Fruit fly (Drosophila melanogaster) whole organism, embryonic: ENCODE data around the gene CG43799.

ENCODE experiments used
- Abd-B ChIP-seq: fragments of 200-800 bp; sonication (Bioruptor generic); optimal IDR thresholded peaks from 2 replicates; lab custom pipeline; 2018; ENCODE audit warnings: missing biosample characterization, mild to moderate bottlenecking, missing genetic modification characterization, moderate library complexity
- Aef1 ChIP-seq: fragments of 200-800 bp; sonication (Bioruptor generic); IDR thresholded peaks from 3 replicates; pipeline ENCODE4 v1.3.6; 2022; ENCODE audit warnings: missing biosample characterization, missing genetic modification characterization
- Bteb2 ChIP-seq: fragments of 200-800 bp; sonication (Bioruptor generic); optimal IDR thresholded peaks from 2 replicates; lab custom pipeline; 2016; ENCODE audit warnings: missing biosample characterization, missing genetic modification characterization
- CG10979 ChIP-seq: fragments of 200-800 bp; sonication (Bioruptor generic); optimal IDR thresholded peaks from 2 replicates; lab custom pipeline; 2018; ENCODE audit warnings: missing biosample characterization, mild to moderate bottlenecking, missing genetic modification characterization, moderate library complexity
- CG11504 ChIP-seq: fragments of 200-800 bp; sonication (Bioruptor generic); optimal IDR thresholded peaks from 3 replicates; lab custom pipeline; 2019; ENCODE audit warnings: missing biosample characterization, mild to moderate bottlenecking, missing genetic modification characterization, moderate library complexity
- CG12299 ChIP-seq: fragments of 200-800 bp; sonication (Bioruptor generic); optimal IDR thresholded peaks from 2 replicates; lab custom pipeline; 2018; ENCODE audit warnings: missing biosample characterization, mild to moderate bottlenecking, missing genetic modification characterization
- CG15269 ChIP-seq: fragments of 200-800 bp; sonication (Bioruptor generic); optimal IDR thresholded peaks from 2 replicates; lab custom pipeline; 2018; ENCODE audit warnings: missing biosample characterization, mild to moderate bottlenecking, missing genetic modification characterization, moderate library complexity
- CG17328 ChIP-seq: fragments of 200-800 bp; sonication (Bioruptor generic); IDR thresholded peaks from 2 replicates; pipeline ENCODE4 v1.3.6; 2022; ENCODE audit warnings: missing biosample characterization, missing genetic modification characterization
- CG17802 ChIP-seq: fragments of 200-800 bp; sonication (Bioruptor generic); optimal IDR thresholded peaks from 2 replicates; lab custom pipeline; 2018; ENCODE audit warnings: missing biosample characterization, mild to moderate bottlenecking, missing genetic modification characterization, moderate library complexity
- CG17912 ChIP-seq: fragments of 200-800 bp; sonication (Bioruptor generic); optimal IDR thresholded peaks from 2 replicates; lab custom pipeline; 2018; ENCODE audit warnings: missing biosample characterization, mild to moderate bottlenecking, missing genetic modification characterization
- CG18476 ChIP-seq: fragments of 200-800 bp; sonication (Bioruptor generic); optimal IDR thresholded peaks from 2 replicates; lab custom pipeline; 2016; ENCODE audit warnings: missing biosample characterization, mild to moderate bottlenecking, missing genetic modification characterization
- CG18619 ChIP-seq: fragments of 200-800 bp; sonication (Bioruptor generic); optimal IDR thresholded peaks from 3 replicates; lab custom pipeline; 2017; ENCODE audit warnings: missing biosample characterization, mild to moderate bottlenecking, missing genetic modification characterization
- CG7839 ChIP-seq: fragments of 200-800 bp; sonication (Bioruptor generic); optimal IDR thresholded peaks from 3 replicates; lab custom pipeline; 2018; ENCODE audit warnings: missing biosample characterization, mild to moderate bottlenecking, missing genetic modification characterization, moderate library complexity
- CG7928 ChIP-seq: fragments of 200-800 bp; sonication (Bioruptor generic); optimal IDR thresholded peaks from 2 replicates; lab custom pipeline; 2017; ENCODE audit warnings: missing biosample characterization, mild to moderate bottlenecking, missing genetic modification characterization
- CG8388 ChIP-seq: fragments of 200-800 bp; sonication (Bioruptor generic); optimal IDR thresholded peaks from 2 replicates; lab custom pipeline; 2019; ENCODE audit warnings: missing biosample characterization, mild to moderate bottlenecking, missing genetic modification characterization, moderate library complexity
- CG8924 ChIP-seq: fragments of 200-800 bp; optimal IDR thresholded peaks from 3 replicates; lab custom pipeline; 2019; ENCODE audit warnings: missing biosample characterization, mild to moderate bottlenecking, missing genetic modification characterization, moderate library complexity
- CG9727 ChIP-seq: fragments of 200-800 bp; sonication (Bioruptor generic); optimal IDR thresholded peaks from 3 replicates; lab custom pipeline; 2017; ENCODE audit warnings: missing biosample characterization, mild to moderate bottlenecking, missing genetic modification characterization
- CG9876 ChIP-seq: fragments of 200-800 bp; sonication (Bioruptor generic); optimal IDR thresholded peaks from 2 replicates; lab custom pipeline; 2016; ENCODE audit warnings: missing biosample characterization, missing genetic modification characterization
- Camta ChIP-seq: fragments of 200-800 bp; sonication (Bioruptor generic); optimal IDR thresholded peaks from 2 replicates; lab custom pipeline; 2016; ENCODE audit warnings: missing biosample characterization, missing genetic modification characterization
- HHEX ChIP-seq: fragments of 200-800 bp; sonication (Bioruptor generic); optimal IDR thresholded peaks from 3 replicates; lab custom pipeline; 2017; ENCODE audit warnings: missing biosample characterization, mild to moderate bottlenecking, missing genetic modification characterization, missing genetic modification reagents
- HLH54F ChIP-seq: fragments of 200-800 bp; sonication (Bioruptor generic); optimal IDR thresholded peaks from 3 replicates; lab custom pipeline; 2016; ENCODE audit warnings: missing biosample characterization, missing genetic modification characterization
- Hey ChIP-seq: fragments of 200-800 bp; sonication (Bioruptor generic); optimal IDR thresholded peaks from 3 replicates; lab custom pipeline; 2018; ENCODE audit warnings: missing biosample characterization, mild to moderate bottlenecking, missing genetic modification characterization
- MESR4 ChIP-seq: fragments of 200-800 bp; sonication (Bioruptor generic); optimal IDR thresholded peaks from 2 replicates; lab custom pipeline; 2018; ENCODE audit warnings: missing biosample characterization, mild to moderate bottlenecking, missing genetic modification characterization, moderate library complexity
- Myb ChIP-seq: fragments of 200-800 bp; sonication (Bioruptor generic); optimal IDR thresholded peaks from 2 replicates; lab custom pipeline; 2016; ENCODE audit warnings: missing biosample characterization, missing genetic modification characterization
- NC2β ChIP-seq: fragments of 200-800 bp; sonication (Bioruptor generic); optimal IDR thresholded peaks from 2 replicates; lab custom pipeline; 2016; ENCODE audit warnings: missing biosample characterization, missing genetic modification characterization
- NfI ChIP-seq: fragments of 200-800 bp; sonication (Bioruptor generic); optimal IDR thresholded peaks from 3 replicates; lab custom pipeline; 2018; ENCODE audit warnings: missing biosample characterization, mild to moderate bottlenecking, missing genetic modification characterization, moderate library complexity
- Sin3A ChIP-seq: fragments of >200 bp; optimal IDR thresholded peaks from 2 replicates; lab custom pipeline; 2018
- Sox100B ChIP-seq: fragments of 200-800 bp; sonication (Bioruptor generic); optimal IDR thresholded peaks from 3 replicates; lab custom pipeline; 2018; ENCODE audit warnings: missing biosample characterization, mild to moderate bottlenecking, missing genetic modification characterization
- Xbp1 ChIP-seq: fragments of 200-800 bp; sonication (Bioruptor generic); optimal IDR thresholded peaks from 3 replicates; lab custom pipeline; 2016; ENCODE audit warnings: missing biosample characterization, mild to moderate bottlenecking, missing genetic modification characterization
- az2 ChIP-seq: fragments of 200-800 bp; sonication (Bioruptor generic); optimal IDR thresholded peaks from 3 replicates; lab custom pipeline; 2016; ENCODE audit warnings: missing biosample characterization, missing genetic modification characterization
- btn ChIP-seq: fragments of 200-800 bp; sonication (Bioruptor generic); optimal IDR thresholded peaks from 2 replicates; lab custom pipeline; 2016; ENCODE audit warnings: missing biosample characterization, missing genetic modification characterization
- chn ChIP-seq: fragments of 200-800 bp; sonication (Bioruptor generic); optimal IDR thresholded peaks from 2 replicates; lab custom pipeline; 2016; ENCODE audit warnings: missing biosample characterization, missing genetic modification characterization
- ci ChIP-seq: fragments of 200-800 bp; sonication (Bioruptor generic); IDR thresholded peaks from 3 replicates; pipeline ENCODE4 v1.3.6; 2022; ENCODE audit warnings: missing biosample characterization, missing genetic modification characterization
- corto ChIP-seq: fragments of 200-800 bp; sonication (Bioruptor generic); optimal IDR thresholded peaks from 2 replicates; lab custom pipeline; 2016; ENCODE audit warnings: missing biosample characterization, mild to moderate bottlenecking, missing genetic modification characterization, moderate library complexity
- dysf ChIP-seq: fragments of 200-800 bp; sonication (Bioruptor generic); IDR thresholded peaks from 3 replicates; pipeline ENCODE4 v1.3.6; 2022; ENCODE audit warnings: missing biosample characterization, missing genetic modification characterization
- ewg ChIP-seq: fragments of 200-800 bp; sonication (Bioruptor generic); optimal IDR thresholded peaks from 3 replicates; lab custom pipeline; 2017; ENCODE audit warnings: mild to moderate bottlenecking, missing biosample characterization, missing genetic modification reagents, missing genetic modification characterization
- exex ChIP-seq: fragments of 200-800 bp; sonication (Bioruptor generic); optimal IDR thresholded peaks from 4 replicates; lab custom pipeline; 2018; ENCODE audit warnings: missing biosample characterization, mild to moderate bottlenecking, missing genetic modification characterization, moderate library complexity
- grau ChIP-seq: fragments of 200-800 bp; optimal IDR thresholded peaks from 3 replicates; lab custom pipeline; 2019; ENCODE audit warnings: missing biosample characterization, mild to moderate bottlenecking, missing genetic modification characterization, moderate library complexity
- hkb ChIP-seq, 2 experiments: fragments of 200-800 bp in 1 of 2; fragments of >200 bp in 1 of 2; sonication (Bioruptor generic) in 1 of 2; IDR thresholded peaks in 1 of 2; optimal IDR thresholded peaks in 1 of 2; 2 replicates each; pipeline versions ENCODE4 v1.3.6 to Lab custom; 2017 to 2022; ENCODE audit warnings: missing biosample characterization in 1 of 2, missing genetic modification characterization in 1 of 2
- jumu ChIP-seq: fragments of 200-800 bp; sonication (Bioruptor generic); optimal IDR thresholded peaks from 3 replicates; lab custom pipeline; 2016; ENCODE audit warnings: missing biosample characterization, missing genetic modification characterization
- ken ChIP-seq: fragments of 200-800 bp; sonication (Bioruptor generic); IDR thresholded peaks from 3 replicates; pipeline ENCODE4 v1.3.6; 2022; ENCODE audit warnings: missing biosample characterization, missing genetic modification characterization
- lilli ChIP-seq: fragments of 200-800 bp; sonication (Bioruptor generic); optimal IDR thresholded peaks from 3 replicates; lab custom pipeline; 2016; ENCODE audit warnings: missing biosample characterization, missing genetic modification characterization
- lola ChIP-seq, 3 experiments: fragments of >200 bp in 2 of 3; fragments of 200-800 bp in 1 of 3; sonication (Bioruptor generic) in 1 of 3; optimal IDR thresholded peaks; 2 replicates each; lab custom pipeline; 2017 to 2019; ENCODE audit warnings: missing biosample characterization in 3 of 3, missing genetic modification characterization in 3 of 3, mild to moderate bottlenecking in 1 of 3, moderate library complexity in 1 of 3
- nau ChIP-seq: fragments of 200-800 bp; sonication (Bioruptor generic); optimal IDR thresholded peaks from 3 replicates; lab custom pipeline; 2017; ENCODE audit warnings: missing biosample characterization, mild to moderate bottlenecking, missing genetic modification characterization, missing genetic modification reagents
- nmo ChIP-seq: fragments of 200-800 bp; sonication (Bioruptor generic); optimal IDR thresholded peaks from 2 replicates; lab custom pipeline; 2018; ENCODE audit warnings: missing biosample characterization, mild to moderate bottlenecking, missing genetic modification characterization, moderate library complexity
- otp ChIP-seq: fragments of 200-800 bp; sonication (Bioruptor generic); IDR thresholded peaks from 3 replicates; pipeline ENCODE4, ENCODE4 v1.3.6; 2022; ENCODE audit warnings: missing biosample characterization, missing genetic modification characterization
- peb ChIP-seq: fragments of 200-800 bp; sonication (Bioruptor generic); IDR thresholded peaks from 2 replicates; pipeline ENCODE4 v1.3.6; 2022; ENCODE audit warnings: missing biosample characterization, missing genetic modification characterization
- pho ChIP-seq: fragments of 200-800 bp; sonication (Bioruptor generic); optimal IDR thresholded peaks from 2 replicates; lab custom pipeline; 2016; ENCODE audit warnings: missing biosample characterization, missing genetic modification characterization
- sc ChIP-seq, 3 experiments: fragments of >200 bp in 2 of 3; fragments of 200-800 bp in 1 of 3; sonication (Bioruptor generic) in 1 of 3; optimal IDR thresholded peaks; 2 replicates in 2 of 3; 3 replicates in 1 of 3; lab custom pipeline; 2017; ENCODE audit warnings: mild to moderate bottlenecking in 1 of 3, missing biosample characterization in 1 of 3, missing genetic modification characterization in 1 of 3, missing genetic modification reagents in 1 of 3
- tin ChIP-seq: fragments of 200-800 bp; sonication (Bioruptor generic); optimal IDR thresholded peaks from 3 replicates; lab custom pipeline; 2016; ENCODE audit warnings: missing biosample characterization, missing genetic modification characterization
- tio ChIP-seq: fragments of 200-800 bp; sonication (Bioruptor generic); optimal IDR thresholded peaks from 2 replicates; lab custom pipeline; 2017; ENCODE audit warnings: missing biosample characterization, missing genetic modification characterization, inconsistent platforms

Gene CG43799

dm6 chr2L:7261989-7262388, 34.5 kb downstream of the CG43799 start (continued):
- TF ChIP-seq az2 (GFP tag; lab: Kevin White, UChicago) (peak; percentile 64), corto (no peak), CG17912 (no peak), exex (tag; lab: Kevin White, UChicago) (no peak), HLH54F (peak; percentile 13), CG8388 (GFP tag; lab: Kevin White, UChicago) (peak; percentile 73), tio (GFP tag; lab: Kevin White, UChicago) (peak; percentile 33), jumu (peak; percentile 26), Bteb2 (no peak), Sox100B (peak; percentile 43), dysf (GFP tag; lab: Robert Waterston, UW) (0 out of 3 replicates have a peak, but pooled peaks have one; percentile 52), NC2β (peak; percentile 26), HHEX (GFP tag; lab: Kevin White, UChicago) (no peak), Xbp1 (GFP tag; lab: Kevin White, UChicago) (peak; percentile 65), otp (GFP tag; lab: Robert Waterston, UW) (0 out of 3 replicates have a peak, but pooled peaks have one; percentile 62), nau (GFP tag; lab: Kevin White, UChicago) (no peak), chn (GFP tag; lab: Kevin White, UChicago) (peak; percentile 43), Hey (no peak), CG9727 (peak; percentile 46), Camta (GFP tag; lab: Kevin White, UChicago) (peak; percentile 4), Aef1 (GFP tag; lab: Robert Waterston, UW) (no peak), lilli (peak; percentile 33), CG9876 (GFP tag; lab: Kevin White, UChicago) (peak; percentile 10), CG11504 (peak; percentile 77), MESR4 (GFP tag; lab: Kevin White, UChicago) (no peak), CG12299 (tag; lab: Kevin White, UChicago) (peak; percentile 23), peb (GFP tag; lab: Robert Waterston, UW) (no peak), CG8924 (peak; percentile 60), ken (GFP tag; lab: Robert Waterston, UW) (peak; percentile 47; the same call in 1 of the 3 replicates)

- TF ChIP-seq CG17328 (GFP tag; lab: Robert Waterston, UW) (no peak), tin (no peak), lola (GFP tag; optimal IDR thresholded peaks at IDR 0.05; lab: Kevin White, UChicago) (no peak), hkb (optimal IDR thresholded peaks at IDR 0.05; lab: Kevin White, UChicago) (peak; percentile 82), hkb (GFP tag; IDR thresholded peaks at IDR 0.05; lab: Robert Waterston, UW) (no peak), pho (GFP tag; lab: Kevin White, UChicago) (no peak), ci (GFP tag; lab: Robert Waterston, UW) (0 out of 3 replicates have a peak, but pooled peaks have one; percentile 41), CG18476 (peak; percentile 88), CG15269 (no peak), Myb (GFP tag; lab: Kevin White, UChicago) (no peak), Abd-B (GFP tag; lab: Kevin White, UChicago) (peak; percentile 1)
Observed at dm6 chr2L:7262580-7262979, 35.0 kb downstream of the CG43799 start.

dm6 chr2L:7264396-7264795, 36.9 kb downstream of the CG43799 start:
- TF ChIP-seq Sin3A (lab: Kevin White, UChicago) (no peak), nmo (GFP tag; lab: Kevin White, UChicago) (no peak), btn (no peak), CG10979 (tag; lab: Kevin White, UChicago) (peak; percentile 49), CG17802 (tag; lab: Kevin White, UChicago) (no peak), grau (peak; percentile 20), sc (optimal IDR thresholded peaks at IDR 0.05; lab: Kevin White, UChicago) (no peak), sc (GFP tag; optimal IDR thresholded peaks at IDR 0.05; lab: Kevin White, UChicago) (peak; percentile 3), ewg (GFP tag; lab: Kevin White, UChicago) (no peak), NfI (GFP tag; lab: Kevin White, UChicago) (no peak), CG18619 (GFP tag; lab: Kevin White, UChicago) (no peak), CG7928 (no peak), CG7839 (peak; percentile 31)
